Worm (Caenorhabditis elegans) whole organism, early embryonic: ENCODE measurements around the gene kin-36.
"Not testable (repeated sequence)": the region's sequence is repeated elsewhere in the genome, so short reads cannot be mapped to it uniquely, and the experiment has no call there.

Experiments
- F13C5.2 ChIP-seq: sonication (generic microtip); optimal IDR thresholded peaks from 2 replicates; lab custom pipeline; 2017; ENCODE audit warnings: mild to moderate bottlenecking, missing genetic modification characterization, inconsistent platforms, missing compliant biosample characterization
- ama-1 ChIP-seq: fragments of 150-350 bp; optimal IDR thresholded peaks from 2 replicates; lab custom pipeline; 2014
- ceh-36 ChIP-seq: sonication (generic microtip); optimal IDR thresholded peaks from 2 replicates; lab custom pipeline; 2016; ENCODE audit warnings: missing genetic modification characterization, inconsistent platforms, missing compliant biosample characterization
- ets-7 ChIP-seq: sonication (generic microtip); optimal IDR thresholded peaks from 2 replicates; lab custom pipeline; 2016; ENCODE audit warnings: missing genotype, missing genetic modification characterization, missing compliant biosample characterization
- hnd-1 ChIP-seq: sonication (generic microtip); optimal IDR thresholded peaks from 2 replicates; lab custom pipeline; 2016; ENCODE audit warnings: missing genetic modification characterization, missing compliant biosample characterization
- tbx-11 ChIP-seq: fragments of 200-800 bp; sonication (Bioruptor generic); IDR thresholded peaks from 2 replicates; pipeline ENCODE4 v1.3.6; 2022; ENCODE audit warnings: missing genetic modification characterization, missing compliant biosample characterization
- tbx-37 ChIP-seq: fragments of 200-800 bp; sonication (Bioruptor generic); conservative IDR thresholded peaks from 2 replicates; pipeline ENCODE4 v1.3.6; 2022; ENCODE audit warnings: missing genetic modification reagents, missing genetic modification characterization, missing compliant biosample characterization
- tra-4 ChIP-seq: sonication (generic microtip); optimal IDR thresholded peaks from 2 replicates; lab custom pipeline; 2017; ENCODE audit warnings: missing genetic modification characterization, missing compliant biosample characterization

ce11 chrIV:4715785-4716184 is 37.0 kb downstream of the kin-36 start, which contains the start of gene miro-1:
- not testable (repeated sequence) for TF ChIP-seq ama-1 (lab: Kevin White, UChicago); tbx-11; tbx-37 (GFP tag; lab: Robert Waterston, UW); hnd-1 (tag; lab: Kevin White, UChicago); ceh-36; F13C5.2; tra-4 (tag; lab: Kevin White, UChicago); ets-7 (tag; lab: Kevin White, UChicago)
